Worm (Caenorhabditis elegans): ENCODE results near the gene Y59C2A.2.

Y59C2A.2 gene

DNA sequence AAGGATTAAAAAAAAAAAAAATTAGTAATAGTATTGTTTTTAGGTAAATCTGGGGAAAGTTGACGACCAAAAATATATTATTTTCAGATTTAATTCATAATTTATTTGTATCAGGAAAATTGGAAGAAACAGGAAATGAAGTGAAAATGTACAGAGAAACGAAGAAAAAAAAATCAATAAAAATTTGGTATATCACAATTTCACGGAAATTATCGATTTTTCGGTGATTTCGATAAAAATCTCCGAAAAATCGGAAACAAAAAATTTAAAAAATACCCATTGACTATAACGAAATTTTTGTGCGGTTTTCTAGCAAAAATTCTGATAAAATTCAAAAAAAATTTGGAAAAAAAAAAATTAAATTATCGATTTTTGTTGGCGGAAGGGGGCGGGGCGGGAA, 11.7 kb downstream of the Y59C2A.2 start:
- TF ChIP-seq mab-5 (tag; optimal IDR thresholded peaks at IDR 0.05) (no peak), lsy-2 (tag; optimal IDR thresholded peaks at IDR 0.05) (no peak), snpc-4 (tag; optimal IDR thresholded peaks at IDR 0.05) (no peak), ztf-11 (tag; optimal IDR thresholded peaks at IDR 0.05) (no peak), blmp-1 (tag; optimal IDR thresholded peaks at IDR 0.05; ENCODE audit: insufficient read depth) (no peak), nhr-12 (tag; optimal IDR thresholded peaks at IDR 0.05) (no peak), lin-11 (tag; optimal IDR thresholded peaks at IDR 0.05) (no peak), nhr-237 (tag; optimal IDR thresholded peaks at IDR 0.05) (no peak), unc-55 (GFP tag; optimal IDR thresholded peaks at IDR 0.05) (no peak), elt-3 (tag; optimal IDR thresholded peaks at IDR 0.05) (no peak), nhr-21 (tag; optimal IDR thresholded peaks at IDR 0.05) (no peak), lin-39 (tag; optimal IDR thresholded peaks at IDR 0.05) (no peak), zag-1 (tag; optimal IDR thresholded peaks at IDR 0.05) (no peak), nhr-23 (tag; optimal IDR thresholded peaks at IDR 0.05) (no peak)

DNA sequence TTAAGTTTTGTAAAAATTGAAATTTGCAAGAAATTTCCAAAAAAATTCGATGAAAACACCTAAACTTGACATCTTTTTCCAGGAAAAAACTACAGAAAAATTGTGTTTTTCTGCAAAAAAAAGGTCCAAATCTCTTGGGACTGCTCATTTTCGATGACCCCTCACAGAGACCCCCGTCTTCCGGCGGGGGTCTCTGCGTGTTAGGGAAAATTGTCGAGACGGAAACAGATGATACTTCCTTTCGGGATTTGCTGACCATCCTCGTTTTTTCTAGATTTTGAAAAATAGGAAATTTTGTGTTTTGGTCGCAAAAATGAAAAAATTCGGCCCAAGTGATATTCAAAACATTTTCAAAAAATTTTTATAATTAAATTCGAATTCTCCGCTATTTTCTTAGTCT, 12.6 kb downstream of the Y59C2A.2 start:
- no peak for TF ChIP-seq sma-3 (GFP tag; optimal IDR thresholded peaks at IDR 0.05)
- peak in 1 of 2 experiments; percentile 3 for TF ChIP-seq lsy-2 (tag; optimal IDR thresholded peaks at IDR 0.05)
- TF ChIP-seq sma-9 (GFP tag; optimal IDR thresholded peaks at IDR 0.05) = peak; percentile 2
- TF ChIP-seq sma-9 (tag; optimal IDR thresholded peaks at IDR 0.05) = no peak

DNA sequence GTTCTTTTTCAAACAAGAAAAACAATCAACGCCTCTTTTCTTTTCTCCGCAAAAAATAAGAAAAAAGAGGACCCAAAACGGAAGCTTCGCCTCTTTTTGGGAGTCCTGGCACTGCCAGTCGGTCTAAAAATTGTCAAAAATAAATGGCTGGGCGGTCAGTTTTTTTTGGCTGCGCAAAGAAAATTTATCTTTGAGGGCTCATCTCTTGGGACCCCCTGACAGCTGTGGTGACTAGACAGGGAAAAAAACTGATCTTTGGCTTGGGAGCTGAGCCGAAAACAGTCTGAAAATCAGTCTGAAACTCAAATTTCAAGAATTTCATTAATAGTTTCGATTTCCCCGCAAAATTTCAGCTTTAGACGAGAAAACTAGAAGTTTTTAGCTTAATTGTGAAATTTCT, 13.4 kb downstream of the Y59C2A.2 start:
- TF ChIP-seq zag-1 (tag; optimal IDR thresholded peaks at IDR 0.05) = no peak
- no peak for TF ChIP-seq R02D3.7 (tag; optimal IDR thresholded peaks at IDR 0.05)

DNA sequence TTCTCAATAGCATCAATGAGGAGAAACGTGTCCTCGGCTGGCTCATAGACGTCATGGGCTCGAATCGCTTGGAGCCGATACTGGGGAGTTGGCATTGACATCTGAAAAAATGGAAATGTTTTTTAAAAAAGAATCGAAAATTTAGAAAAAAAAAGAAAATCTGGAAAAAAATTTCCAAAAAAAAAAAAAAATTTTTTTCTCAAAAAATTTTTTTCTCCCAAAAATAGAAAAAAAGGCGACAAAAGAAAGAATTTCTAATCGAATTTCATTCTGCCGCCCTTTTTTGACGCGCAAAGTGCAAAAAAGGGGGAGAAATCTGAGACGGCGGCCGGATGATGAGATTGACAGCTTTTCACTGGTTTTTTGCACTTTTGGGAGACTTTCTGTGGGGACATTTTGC, 14.6 kb downstream of the Y59C2A.2 start, which contains the start of gene mtq-2:
TSS of gene mtq-2 (minus strand) at position 101 of the 400 bp plus-strand sequence.
- TF ChIP-seq nhr-12 (tag; optimal IDR thresholded peaks at IDR 0.05) (no peak), gmeb-1 (tag; optimal IDR thresholded peaks at IDR 0.05) (no peak), elt-3 (tag; optimal IDR thresholded peaks at IDR 0.05) (no peak), nhr-129 (tag; optimal IDR thresholded peaks at IDR 0.05) (no peak)

DNA sequence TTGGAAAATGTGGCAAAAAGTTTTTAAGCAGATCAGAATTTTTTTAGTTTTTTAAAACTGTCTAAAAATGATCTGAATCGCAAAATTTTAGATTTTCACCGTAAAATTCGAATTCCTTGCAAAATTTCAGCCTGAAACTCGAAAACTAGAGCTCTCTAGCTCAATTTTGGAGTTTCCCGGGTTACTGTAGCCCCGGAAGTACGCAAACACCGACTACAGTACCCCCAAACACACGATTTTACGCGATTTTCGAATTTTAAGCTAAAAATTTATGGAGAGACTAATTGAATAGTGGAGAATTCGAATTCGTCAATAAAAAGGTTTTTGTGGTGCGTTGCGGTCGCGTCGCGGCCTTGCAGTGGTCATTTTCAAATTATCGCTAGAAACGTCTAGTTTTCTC, 17.2 kb downstream of the Y59C2A.2 start:
- TF ChIP-seq sma-9 (GFP tag; optimal IDR thresholded peaks at IDR 0.05) (no peak), sma-9 (tag; optimal IDR thresholded peaks at IDR 0.05) (no peak), lsy-2 (tag; optimal IDR thresholded peaks at IDR 0.05) (peak in 1 of 2 experiments; percentile 31), lin-13 (GFP tag; optimal IDR thresholded peaks at IDR 0.05) (no peak)

DNA sequence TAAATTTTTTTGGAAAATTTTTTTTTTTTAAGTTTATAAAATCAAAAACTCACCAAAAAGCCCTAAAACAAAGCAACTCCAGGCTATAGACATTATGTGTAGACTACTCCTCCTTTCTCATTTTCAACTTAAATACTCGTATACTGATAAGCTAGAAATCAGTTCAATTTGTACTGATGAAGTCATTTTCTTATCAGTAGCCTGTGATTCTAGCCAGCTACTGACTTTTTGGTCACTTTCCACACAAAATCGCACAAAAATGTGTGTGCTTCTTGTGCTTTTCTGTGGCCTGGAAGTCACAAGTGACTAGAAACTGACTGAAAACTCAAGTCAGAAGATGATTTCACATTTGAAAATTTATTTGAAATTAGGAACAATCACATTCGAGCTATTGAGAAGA, 17.6 kb downstream of the Y59C2A.2 start, which contains the start of gene gba-2:
TSS of gene gba-2 (minus strand) at position 106 of the 400 bp plus-strand sequence.
- TF ChIP-seq sma-9 (GFP tag; optimal IDR thresholded peaks at IDR 0.05) (peak; percentile 31), sma-9 (tag; optimal IDR thresholded peaks at IDR 0.05) (no peak), sma-3 (GFP tag; optimal IDR thresholded peaks at IDR 0.05) (no peak), fos-1 (tag; optimal IDR thresholded peaks at IDR 0.05) (peak; percentile 66)

DNA sequence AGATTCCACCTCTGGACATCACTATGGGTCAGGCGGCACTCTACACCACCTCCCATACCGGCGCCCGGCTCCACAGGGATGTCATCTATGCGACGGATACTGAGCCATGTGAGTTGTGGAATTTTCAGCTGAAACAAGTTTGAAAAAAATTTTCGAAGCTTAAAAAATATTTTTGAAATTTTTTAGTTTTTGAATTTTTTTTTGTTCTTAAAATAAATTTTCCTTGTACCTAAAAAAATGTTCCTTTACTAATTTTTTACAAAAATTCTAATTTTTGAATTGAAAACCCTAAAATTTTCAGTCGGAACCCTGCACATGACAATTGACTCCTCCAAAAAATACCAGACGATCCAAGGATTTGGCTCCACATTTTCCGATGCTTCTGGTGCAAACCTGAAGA, 26.2 kb downstream of the Y59C2A.2 start:
- no peak for TF ChIP-seq unc-39 (tag; optimal IDR thresholded peaks at IDR 0.05)
- no peak for TF ChIP-seq nhr-12 (tag; optimal IDR thresholded peaks at IDR 0.05)
- no peak for TF ChIP-seq nhr-23 (tag; optimal IDR thresholded peaks at IDR 0.05)
- TF ChIP-seq egl-27 (tag; optimal IDR thresholded peaks at IDR 0.05) = no peak
- TF ChIP-seq ztf-4 (tag; optimal IDR thresholded peaks at IDR 0.05) = no peak
- no peak for TF ChIP-seq snpc-4 (tag; optimal IDR thresholded peaks at IDR 0.05)
- no peak for TF ChIP-seq unc-55 (GFP tag; optimal IDR thresholded peaks at IDR 0.05)
- no peak for TF ChIP-seq zag-1 (tag; optimal IDR thresholded peaks at IDR 0.05)
- no peak for TF ChIP-seq Y55F3AM.14 (GFP tag; optimal IDR thresholded peaks at IDR 0.05)
- TF ChIP-seq ceh-82 (tag; optimal IDR thresholded peaks at IDR 0.05) = no peak
- TF ChIP-seq elt-3 (tag; optimal IDR thresholded peaks at IDR 0.05) = no peak
- no peak for TF ChIP-seq nhr-77 (tag; optimal IDR thresholded peaks at IDR 0.05)
- TF ChIP-seq mbf-1 (tag; optimal IDR thresholded peaks at IDR 0.05) = no peak
- no peak for TF ChIP-seq nhr-237 (tag; optimal IDR thresholded peaks at IDR 0.05)
- TF ChIP-seq nhr-6 (tag; optimal IDR thresholded peaks at IDR 0.05) = no peak
- TF ChIP-seq lsy-2 (tag; optimal IDR thresholded peaks at IDR 0.05) = no peak
- TF ChIP-seq dmd-4 (tag; optimal IDR thresholded peaks at IDR 0.05) = no peak
- TF ChIP-seq mdl-1 (tag; optimal IDR thresholded peaks at IDR 0.05) = no peak
- TF ChIP-seq blmp-1 (tag; optimal IDR thresholded peaks at IDR 0.05; ENCODE audit: insufficient read depth) = no peak
- TF ChIP-seq lin-39 (tag; optimal IDR thresholded peaks at IDR 0.05) = no peak

Data from whole organism, L2 larva.